Worm (Caenorhabditis elegans): ENCODE data around the gene F22E12.1.

Gene F22E12.1

ce11 chrV:10468709-10469108 lies 11.6 kb upstream of the F22E12.1 start:
- TF ChIP-seq egl-27 (tag; optimal IDR thresholded peaks at IDR 0.05) (no peak), lin-15B (tag; optimal IDR thresholded peaks at IDR 0.05) (no peak), pag-3 (tag; optimal IDR thresholded peaks at IDR 0.05; ENCODE audit: borderline replicate concordance, insufficient read depth) (no peak), nhr-12 (tag; optimal IDR thresholded peaks at IDR 0.05) (no peak), dpl-1 (GFP tag; optimal IDR thresholded peaks at IDR 0.05) (no peak), ceh-63 (GFP tag; optimal IDR thresholded peaks at IDR 0.05) (no peak)

- TF ChIP-seq vab-15 (tag; optimal IDR thresholded peaks at IDR 0.05) (no peak), mdl-1 (tag; optimal IDR thresholded peaks at IDR 0.05) (peak in 1 of 2 experiments; percentile 27), nhr-71 (tag; optimal IDR thresholded peaks at IDR 0.05) (peak; percentile 32), ceh-82 (tag; optimal IDR thresholded peaks at IDR 0.05) (no peak), lin-14 (GFP tag; optimal IDR thresholded peaks at IDR 0.05) (peak; percentile 15), mep-1 (tag; optimal IDR thresholded peaks at IDR 0.05) (peak; percentile 5), ama-1 (optimal IDR thresholded peaks at IDR 0.05) (peak; percentile 64), elt-2 (tag; optimal IDR thresholded peaks at IDR 0.05) (peak; percentile 68), lin-35 (GFP tag; optimal IDR thresholded peaks at IDR 0.05) (peak in 1 of 2 experiments; percentile 32), rnt-1 (tag; optimal IDR thresholded peaks at IDR 0.05) (no peak), nhr-20 (tag; optimal IDR thresholded peaks at IDR 0.05) (peak; percentile 8), mab-9 (GFP tag; IDR thresholded peaks at IDR 0.05) (no peak), ces-1 (GFP tag; optimal IDR thresholded peaks at IDR 0.05) (no peak), nhr-76 (tag; optimal IDR thresholded peaks at IDR 0.05) (no peak), unc-98 (GFP tag; IDR thresholded peaks at IDR 0.05) (no peak)
Measured at ce11 chrV:10468190-10468589, 11.0 kb upstream of the F22E12.1 start, which contains the start of gene egl-9. TSS of gene egl-9 (plus strand) at chrV:10468517.

ce11 chrV:10467659-10468058 lies 10.5 kb upstream of the F22E12.1 start:
- TF ChIP-seq snu-23 (GFP tag; optimal IDR thresholded peaks at IDR 0.05), result no peak
- no peak for TF ChIP-seq unc-62 (GFP tag; optimal IDR thresholded peaks at IDR 0.05)
- no peak for TF ChIP-seq dsc-1 (tag; optimal IDR thresholded peaks at IDR 0.05)
- no peak for TF ChIP-seq unc-98 (GFP tag; IDR thresholded peaks at IDR 0.05)

ce11 chrV:10467104-10467503 lies 10.0 kb upstream of the F22E12.1 start:
- peak; percentile 36 for TF ChIP-seq pag-3 (tag; optimal IDR thresholded peaks at IDR 0.05; ENCODE audit: borderline replicate concordance, insufficient read depth)
- no peak for TF ChIP-seq fkh-8 (tag; optimal IDR thresholded peaks at IDR 0.05)
- peak; percentile 57 for TF ChIP-seq rnt-1 (tag; optimal IDR thresholded peaks at IDR 0.05)
- TF ChIP-seq unc-130 (tag; optimal IDR thresholded peaks at IDR 0.05), result peak; percentile 8
- peak; percentile 9 for TF ChIP-seq blmp-1 (tag; optimal IDR thresholded peaks at IDR 0.05)
- TF ChIP-seq unc-98 (GFP tag; IDR thresholded peaks at IDR 0.05), result no peak

ce11 chrV:10466607-10467092 lies 9.5 kb upstream of the F22E12.1 start:
- TF ChIP-seq pag-3 (tag; optimal IDR thresholded peaks at IDR 0.05; ENCODE audit: borderline replicate concordance, insufficient read depth) (no peak), nhr-84 (tag; optimal IDR thresholded peaks at IDR 0.05) (no peak), ceh-82 (tag; optimal IDR thresholded peaks at IDR 0.05) (peak; percentile 93 to 95 (median 94)), fos-1 (tag; optimal IDR thresholded peaks at IDR 0.05) (peak; percentile 95), skn-1 (tag; optimal IDR thresholded peaks at IDR 0.05) (peak; percentile 77), unc-86 (tag; optimal IDR thresholded peaks at IDR 0.05) (peak; percentile 95), sox-4 (tag; optimal IDR thresholded peaks at IDR 0.05) (peak; percentile 80), irx-1 (tag; optimal IDR thresholded peaks at IDR 0.05) (peak; percentile 84), aly-2 (tag; optimal IDR thresholded peaks at IDR 0.05) (peak; percentile 78), ets-5 (GFP tag; IDR thresholded peaks at IDR 0.05) (no peak), vab-15 (tag; optimal IDR thresholded peaks at IDR 0.05) (peak; percentile 67), snpc-4 (tag; optimal IDR thresholded peaks at IDR 0.05) (peak; percentile 60), dsc-1 (tag; optimal IDR thresholded peaks at IDR 0.05) (peak; percentile 92), C34B4.2 (tag; optimal IDR thresholded peaks at IDR 0.05) (no peak), dpl-1 (GFP tag; optimal IDR thresholded peaks at IDR 0.05) (peak; percentile 62 to 71 (median 64)), aha-1 (tag; optimal IDR thresholded peaks at IDR 0.05) (peak; percentile 100), grh-1 (GFP tag; IDR thresholded peaks at IDR 0.05) (peak; percentile 74), xbp-1 (tag; optimal IDR thresholded peaks at IDR 0.05) (peak; percentile 86), ztf-4 (tag; optimal IDR thresholded peaks at IDR 0.05) (peak; percentile 96), unc-98 (GFP tag; IDR thresholded peaks at IDR 0.05) (no peak; the same call in 1 of the 2 replicates), hpl-2 (GFP tag; optimal IDR thresholded peaks at IDR 0.05) (peak; percentile 44), lsy-2 (tag; optimal IDR thresholded peaks at IDR 0.05) (peak; percentile 85 to 93), nhr-20 (tag; optimal IDR thresholded peaks at IDR 0.05) (peak; percentile 98), rnt-1 (tag; optimal IDR thresholded peaks at IDR 0.05) (peak; percentile 89), mdl-1 (tag; optimal IDR thresholded peaks at IDR 0.05) (peak; percentile 90 to 99), alr-1 (tag; optimal IDR thresholded peaks at IDR 0.05; ENCODE audit: borderline replicate concordance) (no peak)
